Worm (Caenorhabditis elegans) whole organism, early embryonic: ENCODE results near the gene str-109.

Experiments used
- aly-1 ChIP-seq: sonication (generic microtip); optimal IDR thresholded peaks from 2 replicates; lab custom pipeline; 2016; ENCODE audit warnings: missing genetic modification characterization, missing compliant biosample characterization
- ama-1 ChIP-seq: fragments of 150-350 bp; optimal IDR thresholded peaks from 2 replicates; lab custom pipeline; 2014
- ceh-13 ChIP-seq: fragments of 200-800 bp; sonication (Bioruptor generic); optimal IDR thresholded peaks from 2 replicates; lab custom pipeline; 2018; ENCODE audit warnings: mild to moderate bottlenecking, missing genetic modification characterization, missing compliant biosample characterization
- hnd-1 ChIP-seq: sonication (generic microtip); optimal IDR thresholded peaks from 2 replicates; lab custom pipeline; 2016; ENCODE audit warnings: missing genetic modification characterization, missing compliant biosample characterization
- scrt-1 ChIP-seq: fragments of 200-800 bp; sonication (Bioruptor generic); IDR thresholded peaks from 2 replicates; pipeline ENCODE4 v1.3.6; 2022; ENCODE audit warnings: missing genetic modification characterization, missing compliant biosample characterization
- tbx-11 ChIP-seq: fragments of 200-800 bp; sonication (Bioruptor generic); IDR thresholded peaks from 2 replicates; pipeline ENCODE4 v1.3.6; 2022; ENCODE audit warnings: missing genetic modification characterization, missing compliant biosample characterization
- tra-4 ChIP-seq: sonication (generic microtip); optimal IDR thresholded peaks from 2 replicates; lab custom pipeline; 2017; ENCODE audit warnings: missing genetic modification characterization, missing compliant biosample characterization

DNA sequence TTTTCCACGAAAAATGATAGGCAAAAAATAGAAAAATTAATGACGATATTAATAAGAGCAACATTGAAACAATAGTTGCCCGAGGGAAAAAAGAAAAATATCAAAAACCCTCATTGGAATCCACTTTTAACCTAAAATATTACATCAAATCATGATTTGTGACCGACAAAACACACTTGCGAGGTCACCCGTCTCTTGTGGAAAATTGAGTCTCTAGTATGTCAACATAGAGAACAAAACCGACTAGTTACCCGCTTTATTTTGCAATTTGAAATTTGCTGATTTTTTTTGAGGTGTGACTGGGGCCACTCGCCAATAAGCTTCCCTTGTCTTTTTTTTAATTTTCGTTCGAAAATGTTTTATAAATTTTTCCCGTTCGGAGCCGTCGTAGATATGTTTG lies 13.7 kb upstream of the str-109 start, which contains the start of gene cyp-33D1:
- TF ChIP-seq tbx-11 (GFP tag; lab: Robert Waterston, UW) (no peak), ama-1 (lab: Kevin White, UChicago) (no peak), aly-1 (tag; lab: Kevin White, UChicago) (no peak), tra-4 (tag; lab: Kevin White, UChicago) (no peak), ceh-13 (GFP tag; lab: Kevin White, UChicago) (no peak), scrt-1 (GFP tag; lab: Robert Waterston, UW) (no peak), hnd-1 (no peak)
